Worm (Caenorhabditis elegans) whole organism, L4 larva: ENCODE data around the gene H19J13.2.
"Not testable (repeated sequence)": the region's sequence is repeated elsewhere in the genome, so short reads cannot be mapped to it uniquely, and the experiment has no call there.

Experiments
- D1046.2 ChIP-seq: fragments of 200-800 bp; sonication (Bioruptor generic); IDR thresholded peaks from 2 replicates; pipeline ENCODE4 v1.3.6; 2022; ENCODE audit warnings: missing genetic modification characterization, missing compliant biosample characterization
- F10B5.3 ChIP-seq: sonication (generic microtip); optimal IDR thresholded peaks from 2 replicates; lab custom pipeline; 2016; ENCODE audit warnings: mild to moderate bottlenecking, missing genetic modification characterization, missing compliant biosample characterization
- F26F4.8 ChIP-seq: fragments of 200-800 bp; sonication (Bioruptor generic); conservative IDR thresholded peaks from 2 replicates; pipeline ENCODE4 v1.3.6; 2022; ENCODE audit warnings: missing genetic modification characterization, missing compliant biosample characterization
- T26A8.4 ChIP-seq: fragments of 200-800 bp; sonication (Bioruptor generic); IDR thresholded peaks from 2 replicates; pipeline ENCODE4 v1.3.6; 2022; ENCODE audit warnings: missing genetic modification characterization, missing compliant biosample characterization
- Y48G9A.11 ChIP-seq: fragments of 200-800 bp; sonication (Bioruptor generic); IDR thresholded peaks from 2 replicates; pipeline ENCODE4 v1.3.6; 2022; ENCODE audit warnings: missing genetic modification reagents, missing genetic modification characterization, missing compliant biosample characterization
- arid-1 ChIP-seq: fragments of 200-800 bp; sonication (Bioruptor generic); conservative IDR thresholded peaks from 2 replicates; pipeline ENCODE4 v1.3.6; 2022; ENCODE audit warnings: missing genetic modification reagents, missing genetic modification characterization, missing compliant biosample characterization
- ceh-32 ChIP-seq: sonication (generic microtip); optimal IDR thresholded peaks from 2 replicates; lab custom pipeline; 2016; ENCODE audit warnings: mild to moderate bottlenecking, missing genetic modification characterization, missing compliant biosample characterization; ENCODE audit not compliant: poor library complexity
- ceh-44 ChIP-seq: fragments of 200-800 bp; sonication (Bioruptor generic); IDR thresholded peaks from 2 replicates; pipeline ENCODE4 v1.3.6; 2022; ENCODE audit warnings: missing genetic modification reagents, missing genetic modification characterization, missing compliant biosample characterization
- ceh-62 ChIP-seq: sonication (generic microtip); optimal IDR thresholded peaks from 2 replicates; lab custom pipeline; 2017; ENCODE audit warnings: missing biosample characterization, missing genetic modification characterization
- ceh-82 ChIP-seq: sonication (generic microtip); optimal IDR thresholded peaks from 2 replicates; lab custom pipeline; 2017; ENCODE audit warnings: missing biosample characterization, missing genetic modification characterization
- cey-2 ChIP-seq: sonication (generic microtip); optimal IDR thresholded peaks from 3 replicates; lab custom pipeline; 2017; ENCODE audit warnings: missing genetic modification characterization, mild to moderate bottlenecking, missing compliant biosample characterization, antibody characterized with exemption, borderline replicate concordance; ENCODE audit not compliant: insufficient read depth
- ctbp-1 ChIP-seq: fragments of 200-800 bp; sonication (Bioruptor generic); IDR thresholded peaks from 2 replicates; pipeline ENCODE4 v1.3.6; 2022; ENCODE audit warnings: missing genetic modification reagents, missing genetic modification characterization, missing compliant biosample characterization
- dmd-9 ChIP-seq: fragments of 200-800 bp; sonication (Bioruptor generic); IDR thresholded peaks from 2 replicates; pipeline ENCODE4 v1.3.6; 2022; ENCODE audit warnings: missing genetic modification reagents, missing genetic modification characterization, missing compliant biosample characterization
- duxl-1 ChIP-seq: sonication (generic microtip); optimal IDR thresholded peaks from 2 replicates; lab custom pipeline; 2016; ENCODE audit warnings: mild to moderate bottlenecking, missing genetic modification characterization, moderate library complexity, missing compliant biosample characterization; ENCODE audit not compliant: poor library complexity
- fkh-10 ChIP-seq: fragments of 150-350 bp; optimal IDR thresholded peaks from 2 replicates; lab custom pipeline; 2014; ENCODE audit warnings: missing biosample characterization, missing genetic modification reagents, missing genetic modification characterization
- hlh-11 ChIP-seq: fragments of 200-800 bp; sonication (Bioruptor generic); optimal IDR thresholded peaks from 2 replicates; lab custom pipeline; 2018; ENCODE audit warnings: mild to moderate bottlenecking, missing genetic modification characterization, missing compliant biosample characterization
- hlh-30 ChIP-seq: sonication (generic microtip); optimal IDR thresholded peaks from 2 replicates; lab custom pipeline; 2017; ENCODE audit warnings: antibody characterized with exemption, mild to moderate bottlenecking, missing genetic modification characterization, missing compliant biosample characterization; ENCODE audit not compliant: insufficient read depth
- madf-9 ChIP-seq: fragments of 200-800 bp; sonication (Bioruptor generic); conservative IDR thresholded peaks from 2 replicates; pipeline ENCODE4 v1.3.6; 2022; ENCODE audit warnings: missing genetic modification reagents, missing genetic modification characterization, missing compliant biosample characterization
- mdt-29 ChIP-seq: fragments of 200-800 bp; sonication (Bioruptor generic); IDR thresholded peaks from 2 replicates; pipeline ENCODE4 v1.3.6; 2022; ENCODE audit warnings: missing genetic modification reagents, missing genetic modification characterization, missing compliant biosample characterization
- mep-1 ChIP-seq: fragments of 150-350 bp; sonication (generic microtip); optimal IDR thresholded peaks from 3 replicates; lab custom pipeline; 2014; ENCODE audit warnings: missing biosample characterization, missing genetic modification characterization
- mxl-2 ChIP-seq: fragments of 200-800 bp; sonication (Bioruptor generic); conservative IDR thresholded peaks from 2 replicates; pipeline ENCODE4 v1.3.6; 2022; ENCODE audit warnings: missing genetic modification reagents, missing genetic modification characterization, missing compliant biosample characterization
- php-3 ChIP-seq: fragments of 200-800 bp; sonication (Bioruptor generic); IDR thresholded peaks from 2 replicates; pipeline ENCODE4 v1.3.6; 2022; ENCODE audit warnings: missing genetic modification reagents, missing genetic modification characterization, missing compliant biosample characterization
- snpc-1.2 ChIP-seq: fragments of 200-800 bp; sonication (Bioruptor generic); IDR thresholded peaks from 2 replicates; pipeline ENCODE4 v1.3.6; 2022; ENCODE audit warnings: missing genetic modification reagents, missing genetic modification characterization, missing compliant biosample characterization
- spr-1 ChIP-seq: sonication (generic microtip); optimal IDR thresholded peaks from 2 replicates; lab custom pipeline; 2016; ENCODE audit warnings: mild to moderate bottlenecking, missing genetic modification characterization, missing compliant biosample characterization
- tra-1 ChIP-seq: fragments of 200-800 bp; sonication (Bioruptor generic); IDR thresholded peaks from 2 replicates; pipeline ENCODE4 v1.3.6; 2022; ENCODE audit warnings: missing genetic modification reagents, missing genetic modification characterization, missing compliant biosample characterization
- unc-62 ChIP-seq, 3 experiments: fragments of 150-350 bp in 1 of 3; sonication (generic microtip); optimal IDR thresholded peaks in 2 of 3; peaks in 1 of 3; 1 replicate in 1 of 3; 2 replicates in 2 of 3; lab custom pipeline; 2014 to 2017; ENCODE audit warnings: missing biosample characterization in 3 of 3, missing genetic modification characterization in 3 of 3, missing genetic modification reagents in 3 of 3, missing genotype in 1 of 3
- zip-2 ChIP-seq: fragments of 150-350 bp; optimal IDR thresholded peaks from 2 replicates; lab custom pipeline; 2014; ENCODE audit warnings: missing biosample characterization, missing genetic modification characterization

H19J13.2 gene

ce11 chrX:12314395-12314794 lies 40.6 kb upstream of the H19J13.2 start:
- peak; percentile 81; the same call in 1 of the 2 replicates for TF ChIP-seq tra-1 (GFP tag; lab: Robert Waterston, UW)
- no peak for TF ChIP-seq cey-2 (tag; lab: Kevin White, UChicago)
- TF ChIP-seq unc-62 (GFP tag; optimal IDR thresholded peaks at IDR 0.05 in 1 of 2; lab: Kevin White, UChicago): peak in 1 of 2 experiments; percentile 79
- no peak for TF ChIP-seq unc-62 (tag; optimal IDR thresholded peaks at IDR 0.05; lab: Kevin White, UChicago)
- no peak for TF ChIP-seq ceh-62 (tag; lab: Kevin White, UChicago)
- no peak for TF ChIP-seq mep-1
- TF ChIP-seq mdt-29 (GFP tag; lab: Robert Waterston, UW): no peak
- no peak for TF ChIP-seq ceh-32
- no peak for TF ChIP-seq F26F4.8 (GFP tag; lab: Robert Waterston, UW)
- TF ChIP-seq, all 104 proteins: peak for 2

ce11 chrX:12313779-12314178 lies 40.0 kb upstream of the H19J13.2 start:
- TF ChIP-seq spr-1 (tag; lab: Kevin White, UChicago) (no peak), T26A8.4 (GFP tag; lab: Robert Waterston, UW) (no peak), madf-9 (GFP tag; lab: Robert Waterston, UW) (0 out of 2 replicates have a peak, but pooled peaks have one; percentile 5), mxl-2 (peak; percentile 59; the same call in 1 of the 2 replicates)

- peak; percentile 82 for TF ChIP-seq snpc-1.2 (GFP tag; lab: Robert Waterston, UW)
- TF ChIP-seq unc-62 (GFP tag; optimal IDR thresholded peaks at IDR 0.05 in 1 of 2; lab: Kevin White, UChicago): peak in 1 of 2 experiments; percentile 54
- not testable (repeated sequence) for TF ChIP-seq unc-62 (tag; optimal IDR thresholded peaks at IDR 0.05; lab: Kevin White, UChicago)
- TF ChIP-seq, all 104 proteins: peak for 2; not testable (repeated sequence) for 102
Measured at ce11 chrX:12308045-12308499, 34.3 kb upstream of the H19J13.2 start, which contains the start of gene F17A2.16. Gene F17A2.16, plus strand, starts transcription at chrX:12308449.

ce11 chrX:12306565-12306964 lies 32.8 kb upstream of the H19J13.2 start, which contains the start of gene phf-32:
Gene phf-32, plus strand, starts transcription at chrX:12306865.
- no peak for TF ChIP-seq mdt-29 (GFP tag; lab: Robert Waterston, UW)
- TF ChIP-seq hlh-11 (tag; lab: Kevin White, UChicago): no peak
- no peak for TF ChIP-seq Y48G9A.11 (GFP tag; lab: Robert Waterston, UW)
- TF ChIP-seq madf-9 (GFP tag; lab: Robert Waterston, UW): no peak
- no peak for TF ChIP-seq fkh-10 (GFP tag; lab: Kevin White, UChicago)
- no peak for TF ChIP-seq zip-2 (tag; lab: Kevin White, UChicago)
- TF ChIP-seq duxl-1 (tag; lab: Kevin White, UChicago): no peak
- TF ChIP-seq hlh-30 (tag; lab: Kevin White, UChicago): no peak
- TF ChIP-seq, all 104 proteins: peak for 0

ce11 chrX:12304231-12304630 lies 30.5 kb upstream of the H19J13.2 start:
- TF ChIP-seq D1046.2 (0 out of 2 replicates have a peak, but pooled peaks have one; percentile 31), php-3 (GFP tag; lab: Robert Waterston, UW) (no peak), dmd-9 (GFP tag; lab: Robert Waterston, UW) (no peak), ceh-44 (peak; percentile 47; the same call in 1 of the 2 replicates), ctbp-1 (GFP tag; lab: Robert Waterston, UW) (no peak), arid-1 (GFP tag; lab: Robert Waterston, UW) (0 out of 2 replicates have a peak, but pooled peaks have one; percentile 13)

- not testable (repeated sequence) for TF ChIP-seq ceh-82; F10B5.3 (tag; lab: Kevin White, UChicago); tra-1 (GFP tag; lab: Robert Waterston, UW)
Measured at ce11 chrX:12302755-12303154, 29.0 kb upstream of the H19J13.2 start, which contains the start of gene dot-1.3. Gene dot-1.3, minus strand, starts transcription at chrX:12302855.
